Fruit fly (Drosophila melanogaster): ENCODE data around the gene CG16782.
A peak's percentile ranks its signal among the peaks of the same experiment; 100 is the strongest.

Gene CG16782

DNA sequence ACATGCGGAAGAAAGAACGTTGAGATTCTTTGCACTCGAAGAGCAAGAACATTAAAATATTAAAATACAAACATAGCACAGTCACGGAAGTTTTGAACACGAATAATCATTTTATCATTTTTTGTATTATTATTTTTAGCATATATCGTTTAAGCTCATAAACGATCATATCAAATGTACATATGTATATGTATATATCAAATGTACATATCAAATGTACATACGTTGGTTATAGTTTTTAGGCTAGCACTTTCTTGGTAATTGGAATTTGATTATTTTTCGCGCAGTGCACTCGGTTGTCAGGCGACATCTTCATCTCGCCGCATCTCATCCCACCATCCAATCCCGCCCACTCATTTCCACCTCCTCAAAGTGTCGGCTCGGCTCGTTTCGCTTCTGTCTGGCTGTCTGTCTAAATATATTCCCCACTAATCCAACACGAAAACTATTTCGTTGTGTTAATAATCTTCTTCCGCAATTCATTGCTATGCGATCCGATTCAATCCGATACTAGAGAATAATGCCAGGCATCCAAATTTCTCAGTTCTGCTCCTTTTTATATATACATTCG lies 4.5 kb downstream of the CG16782 start (continued):
- TF ChIP-seq Dp (GFP tag; optimal IDR thresholded peaks at IDR 0.05) (no peak), Ada2b (GFP tag; IDR thresholded peaks at IDR 0.05) (no peak), CG10267 (tag; optimal IDR thresholded peaks at IDR 0.05) (peak; percentile 36), CG17568 (GFP tag; optimal IDR thresholded peaks at IDR 0.05) (no peak), crp (GFP tag; optimal IDR thresholded peaks at IDR 0.05) (no peak), Dbx (GFP tag; IDR thresholded peaks at IDR 0.05) (no peak), lmd (GFP tag; IDR thresholded peaks at IDR 0.05) (peak; percentile 61), CG30020 (tag; optimal IDR thresholded peaks at IDR 0.05) (no peak), mld (GFP tag; IDR thresholded peaks at IDR 0.05; ENCODE audit: partially characterized antibody) (no peak), wek (GFP tag; optimal IDR thresholded peaks at IDR 0.05) (no peak), trem (tag; optimal IDR thresholded peaks at IDR 0.05) (peak; percentile 15), NK7.1 (GFP tag; optimal IDR thresholded peaks at IDR 0.05) (no peak), gem (tag; optimal IDR thresholded peaks at IDR 0.05) (peak; percentile 77), btn (GFP tag; optimal IDR thresholded peaks at IDR 0.05) (no peak), CG14050 (GFP tag; IDR thresholded peaks at IDR 0.05) (no peak), CG8944 (GFP tag; optimal IDR thresholded peaks at IDR 0.05) (no peak), CG3726 (GFP tag; IDR thresholded peaks at IDR 0.05) (no peak), CG3281 (GFP tag; optimal IDR thresholded peaks at IDR 0.05) (peak; percentile 20), Rfx (GFP tag; IDR thresholded peaks at IDR 0.05) (peak; percentile 33; the same call in 1 of the 2 replicates), lab (GFP tag; optimal IDR thresholded peaks at IDR 0.05) (peak; percentile 51), Sin3A (optimal IDR thresholded peaks at IDR 0.05) (no peak), vvl (GFP tag; IDR thresholded peaks at IDR 0.05) (0 out of 2 replicates have a peak, but pooled peaks have one; percentile 15), dati (GFP tag; IDR thresholded peaks at IDR 0.05) (no peak), CG34224 (GFP tag; IDR thresholded peaks at IDR 0.05; ENCODE audit: partially characterized antibody) (no peak), Rx (GFP tag; IDR thresholded peaks at IDR 0.05) (no peak), CG16863 (GFP tag; optimal IDR thresholded peaks at IDR 0.05) (no peak), CG4424 (GFP tag; optimal IDR thresholded peaks at IDR 0.05) (peak; percentile 4), mam (GFP tag; optimal IDR thresholded peaks at IDR 0.05) (no peak), org-1 (GFP tag; optimal IDR thresholded peaks at IDR 0.05) (peak; percentile 2), dm (GFP tag; optimal IDR thresholded peaks at IDR 0.05) (no peak), knrl (GFP tag; IDR thresholded peaks at IDR 0.05; ENCODE audit: partially characterized antibody) (no peak), tll (GFP tag; optimal IDR thresholded peaks at IDR 0.05) (no peak), Atf6 (GFP tag; IDR thresholded peaks at IDR 0.05) (peak; percentile 44; the same call in 1 of the 2 replicates), esg (GFP tag; conservative IDR thresholded peaks at IDR 0.05) (peak; percentile 54), cas (GFP tag; IDR thresholded peaks at IDR 0.05) (no peak), dysf (GFP tag; IDR thresholded peaks at IDR 0.05) (peak; percentile 63; the same call in 2 of the 3 replicates), CG1602 (GFP tag; optimal IDR thresholded peaks at IDR 0.05) (no peak), CG17186 (GFP tag; optimal IDR thresholded peaks at IDR 0.05) (no peak), yki (optimal IDR thresholded peaks at IDR 0.05) (no peak), Mes4 (GFP tag; optimal IDR thresholded peaks at IDR 0.05) (no peak), CG18764 (GFP tag; optimal IDR thresholded peaks at IDR 0.05) (no peak), Oli (tag; optimal IDR thresholded peaks at IDR 0.05) (peak; percentile 64), emc (GFP tag; optimal IDR thresholded peaks at IDR 0.05) (no peak), CG32772 (GFP tag; IDR thresholded peaks at IDR 0.05) (no peak), crol (GFP tag; IDR thresholded peaks at IDR 0.05) (no peak), inv (GFP tag; IDR thresholded peaks at IDR 0.05; ENCODE audit: partially characterized antibody) (no peak), Camta (GFP tag; optimal IDR thresholded peaks at IDR 0.05) (no peak), CG2889 (GFP tag; IDR thresholded peaks at IDR 0.05) (no peak), lilli (GFP tag; optimal IDR thresholded peaks at IDR 0.05) (peak; percentile 6), repo (GFP tag; optimal IDR thresholded peaks at IDR 0.05) (no peak), Hr51 (GFP tag; optimal IDR thresholded peaks at IDR 0.05) (peak in 1 of 2 experiments; percentile 68)
